Fruit fly (Drosophila melanogaster): ENCODE results near the gene CG6333.

CG6333 gene

DNA sequence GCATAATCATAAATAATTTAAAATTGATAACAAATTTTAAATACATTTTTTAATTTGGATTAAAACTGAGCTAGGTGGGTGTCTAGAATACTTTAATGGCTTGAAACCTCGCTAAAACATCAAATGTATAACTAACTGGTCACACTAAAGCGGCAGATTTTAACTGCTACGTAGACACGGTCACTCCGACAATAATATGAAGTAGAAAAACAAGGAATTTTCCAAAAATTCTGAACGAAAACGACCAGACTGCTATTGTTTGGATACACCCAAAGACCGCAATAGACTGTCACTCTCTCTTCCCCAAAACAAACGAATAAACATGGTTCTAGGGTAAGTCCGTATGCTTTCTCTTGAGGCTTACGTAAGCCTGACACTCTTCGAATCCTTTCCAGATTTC lies 20.2 kb downstream of the CG6333 start, which contains the start of gene QIL1 (continued):
- TF ChIP-seq lab (GFP tag; optimal IDR thresholded peaks at IDR 0.05) (no peak), CG12104 (GFP tag; optimal IDR thresholded peaks at IDR 0.05) (no peak), nerfin-1 (tag; optimal IDR thresholded peaks at IDR 0.05) (no peak), tx (GFP tag; optimal IDR thresholded peaks at IDR 0.05) (no peak), bsh (GFP tag; optimal IDR thresholded peaks at IDR 0.05) (no peak), Gug (GFP tag; IDR thresholded peaks at IDR 0.05) (no peak), pzg (GFP tag; optimal IDR thresholded peaks at IDR 0.05) (peak; percentile 90), CG7745 (tag; optimal IDR thresholded peaks at IDR 0.05) (no peak), E2f2 (GFP tag; IDR thresholded peaks at IDR 0.05) (peak; percentile 64), CG16815 (GFP tag; optimal IDR thresholded peaks at IDR 0.05) (no peak), grau (tag; optimal IDR thresholded peaks at IDR 0.05) (peak; percentile 29), eve (GFP tag; optimal IDR thresholded peaks at IDR 0.05) (no peak), CG10543 (GFP tag; optimal IDR thresholded peaks at IDR 0.05) (no peak), CG10274 (GFP tag; optimal IDR thresholded peaks at IDR 0.05) (no peak), lbe (GFP tag; optimal IDR thresholded peaks at IDR 0.05) (no peak), Aef1 (GFP tag; IDR thresholded peaks at IDR 0.05) (no peak), CG31365 (tag; optimal IDR thresholded peaks at IDR 0.05) (no peak), Mad (GFP tag; optimal IDR thresholded peaks at IDR 0.05) (no peak), PHDP (tag; optimal IDR thresholded peaks at IDR 0.05) (no peak), CG2875 (GFP tag; optimal IDR thresholded peaks at IDR 0.05) (no peak), CG6791 (GFP tag; IDR thresholded peaks at IDR 0.05; ENCODE audit: partially characterized antibody) (no peak), gfzf (GFP tag; optimal IDR thresholded peaks at IDR 0.05) (peak; percentile 94), peb (GFP tag; IDR thresholded peaks at IDR 0.05) (no peak), CG17361 (GFP tag; IDR thresholded peaks at IDR 0.05) (0 out of 3 replicates have a peak, but pooled peaks have one; percentile 33), slou (GFP tag; optimal IDR thresholded peaks at IDR 0.05) (no peak), CG32772 (GFP tag; IDR thresholded peaks at IDR 0.05) (no peak), Spps (tag; optimal IDR thresholded peaks at IDR 0.05) (no peak), sr (GFP tag; IDR thresholded peaks at IDR 0.05) (no peak), CG7987 (GFP tag; optimal IDR thresholded peaks at IDR 0.05) (no peak), CG11504 (tag; optimal IDR thresholded peaks at IDR 0.05) (peak; percentile 35), ems (GFP tag; optimal IDR thresholded peaks at IDR 0.05) (no peak), BtbVII (GFP tag; optimal IDR thresholded peaks at IDR 0.05) (no peak), odd (GFP tag; optimal IDR thresholded peaks at IDR 0.05) (no peak), Scr (GFP tag; IDR thresholded peaks at IDR 0.05; ENCODE audit: partially characterized antibody) (peak; percentile 10; the same call in 1 of the 2 replicates), sug (tag; optimal IDR thresholded peaks at IDR 0.05) (peak; percentile 1), GATAe (GFP tag; conservative IDR thresholded peaks at IDR 0.05) (no peak), Ravus (GFP tag; IDR thresholded peaks at IDR 0.05) (no peak), ssp (GFP tag; IDR thresholded peaks at IDR 0.05) (no peak), scrt (GFP tag; optimal IDR thresholded peaks at IDR 0.05) (no peak), NFAT (GFP tag; IDR thresholded peaks at IDR 0.05) (no peak), maf-S (GFP tag; optimal IDR thresholded peaks at IDR 0.05) (no peak), Bdp1 (GFP tag; optimal IDR thresholded peaks at IDR 0.05) (no peak), klu (GFP tag; IDR thresholded peaks at IDR 0.05) (no peak), Myb (GFP tag; optimal IDR thresholded peaks at IDR 0.05) (peak; percentile 26), Sox100B (GFP tag; optimal IDR thresholded peaks at IDR 0.05) (no peak), CG9437 (GFP tag; optimal IDR thresholded peaks at IDR 0.05) (no peak), Abd-B (GFP tag; optimal IDR thresholded peaks at IDR 0.05) (peak; percentile 78), CG7963 (GFP tag; IDR thresholded peaks at IDR 0.05; ENCODE audit: partially characterized antibody) (no peak), Trl (optimal IDR thresholded peaks at IDR 0.05) (no peak), Trl (GFP tag; optimal IDR thresholded peaks at IDR 0.05) (no peak), Atf3 (GFP tag; optimal IDR thresholded peaks at IDR 0.05) (no peak), CG14710 (tag; optimal IDR thresholded peaks at IDR 0.05) (peak; percentile 69)

Measured in whole organism, embryonic.